Fruit fly (Drosophila melanogaster): ENCODE data around the gene CG44422.
A peak's percentile ranks its signal among the peaks of the same experiment; 100 is the strongest.

CG44422 gene

DNA sequence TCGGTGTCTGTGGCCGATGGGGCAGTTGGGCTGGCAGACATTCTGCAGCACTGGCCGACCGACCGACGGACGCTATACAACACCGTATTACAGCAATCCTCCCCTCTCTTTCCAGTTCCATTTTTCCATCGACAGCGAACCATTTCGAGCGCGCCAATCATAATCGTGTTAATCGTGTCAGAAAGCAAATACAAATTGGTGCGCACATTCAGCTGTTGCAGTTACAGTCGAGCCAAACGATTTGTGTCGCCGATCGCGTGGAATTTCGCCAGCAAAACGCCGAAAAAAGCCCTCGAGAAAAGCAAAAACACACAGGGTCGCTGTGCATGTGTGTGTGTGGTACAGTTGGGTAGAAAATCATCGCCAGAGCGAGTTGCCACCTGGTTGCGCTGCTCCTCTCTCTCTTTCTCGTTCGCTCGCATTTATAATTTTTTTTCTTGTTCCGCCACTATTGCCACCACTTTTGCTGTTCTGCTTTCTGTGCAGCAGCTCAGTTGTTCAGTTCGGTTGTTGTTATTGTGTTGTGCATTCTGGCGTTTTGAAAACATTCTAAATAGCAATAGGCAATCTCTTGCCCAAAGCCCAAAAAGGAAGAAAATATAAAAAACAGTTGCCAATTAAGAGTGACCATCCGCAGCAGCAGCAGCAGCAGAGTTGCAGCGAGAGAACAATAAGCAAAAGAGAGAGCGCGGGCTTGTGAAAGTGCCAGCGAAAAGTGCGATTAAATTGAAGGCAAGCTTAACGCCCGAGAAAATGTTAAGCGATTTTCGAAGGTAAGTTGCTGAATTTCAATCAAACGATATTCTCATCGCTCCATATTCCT is 48.1 kb upstream of the CG44422 start, which contains the start of gene CG1737:
TSS of gene CG1737 (plus strand) at position 104 of the 823 bp plus-strand sequence.
- TF ChIP-seq dl (GFP tag; optimal IDR thresholded peaks at IDR 0.05; ENCODE audit: insufficient read depth in 1 of 2, partially characterized antibody in 2 of 2), result no peak
- no peak for TF ChIP-seq pan (optimal IDR thresholded peaks at IDR 0.05)
- no peak for TF ChIP-seq Vsx2 (GFP tag; optimal IDR thresholded peaks at IDR 0.05; ENCODE audit: partially characterized antibody)
- TF ChIP-seq rgr (GFP tag; optimal IDR thresholded peaks at IDR 0.05), result peak; percentile 53
- peak; percentile 48 for TF ChIP-seq jim (GFP tag; optimal IDR thresholded peaks at IDR 0.05)
- TF ChIP-seq br (GFP tag; optimal IDR thresholded peaks at IDR 0.05), result no peak
- peak; percentile 38 for TF ChIP-seq OdsH (GFP tag; optimal IDR thresholded peaks at IDR 0.05)
- no peak for TF ChIP-seq GATAd (GFP tag; optimal IDR thresholded peaks at IDR 0.05)
- no peak for TF ChIP-seq brk (GFP tag; optimal IDR thresholded peaks at IDR 0.05)
- TF ChIP-seq tai (GFP tag; optimal IDR thresholded peaks at IDR 0.05), result no peak
- TF ChIP-seq Sp1 (GFP tag; optimal IDR thresholded peaks at IDR 0.05), result peak; percentile 29
- no peak for TF ChIP-seq N (GFP tag; optimal IDR thresholded peaks at IDR 0.05)
- peak; percentile 58 for TF ChIP-seq h (GFP tag; optimal IDR thresholded peaks at IDR 0.05)
- no peak for TF ChIP-seq Abd-B (GFP tag; optimal IDR thresholded peaks at IDR 0.05)
- no peak for TF ChIP-seq usp (GFP tag; optimal IDR thresholded peaks at IDR 0.05)
- no peak for TF ChIP-seq ey (GFP tag; optimal IDR thresholded peaks at IDR 0.05)
- TF ChIP-seq lola (GFP tag; optimal IDR thresholded peaks at IDR 0.05), result no peak
- peak; percentile 0 for TF ChIP-seq psq (GFP tag; optimal IDR thresholded peaks at IDR 0.05)
- no peak for TF ChIP-seq Hr78 (GFP tag; optimal IDR thresholded peaks at IDR 0.05)
- no peak for TF ChIP-seq Dfd (GFP tag; optimal IDR thresholded peaks at IDR 0.05)
- TF ChIP-seq dmrt93B (GFP tag; optimal IDR thresholded peaks at IDR 0.05), result no peak
- no peak for TF ChIP-seq dsf (GFP tag; optimal IDR thresholded peaks at IDR 0.05; ENCODE audit: borderline replicate concordance)
- TF ChIP-seq Myc (optimal IDR thresholded peaks at IDR 0.05), result no peak
- TF ChIP-seq CG32264 (GFP tag; optimal IDR thresholded peaks at IDR 0.05), result no peak
- no peak for TF ChIP-seq sage (GFP tag; optimal IDR thresholded peaks at IDR 0.05)
- peak; percentile 50 for TF ChIP-seq Hnf4 (GFP tag; optimal IDR thresholded peaks at IDR 0.05)
- TF ChIP-seq Hr83 (GFP tag; optimal IDR thresholded peaks at IDR 0.05; ENCODE audit: poor library complexity, severe bottlenecking), result peak; percentile 56
- no peak for TF ChIP-seq sv (GFP tag; optimal IDR thresholded peaks at IDR 0.05)
- TF ChIP-seq Rel (GFP tag; optimal IDR thresholded peaks at IDR 0.05), result no peak
- TF ChIP-seq Rel (tag; optimal IDR thresholded peaks at IDR 0.05), result peak; percentile 60
- TF ChIP-seq fru (GFP tag; optimal IDR thresholded peaks at IDR 0.05), result peak; percentile 45
- no peak for TF ChIP-seq CrebA (GFP tag; optimal IDR thresholded peaks at IDR 0.05; ENCODE audit: borderline replicate concordance)
- TF ChIP-seq woc (GFP tag; optimal IDR thresholded peaks at IDR 0.05), result no peak
- TF ChIP-seq Jra (GFP tag; optimal IDR thresholded peaks at IDR 0.05), result peak; percentile 10
- TF ChIP-seq CG9705 (GFP tag; optimal IDR thresholded peaks at IDR 0.05), result no peak
- no peak for TF ChIP-seq Dif (GFP tag; optimal IDR thresholded peaks at IDR 0.05; ENCODE audit: partially characterized antibody)
- TF ChIP-seq Mio (GFP tag; optimal IDR thresholded peaks at IDR 0.05), result no peak
- TF ChIP-seq foxo (GFP tag; optimal IDR thresholded peaks at IDR 0.05), result peak in 1 of 2 experiments; percentile 54
- TF ChIP-seq HLH106 (tag; optimal IDR thresholded peaks at IDR 0.05), result peak; percentile 19

DNA sequence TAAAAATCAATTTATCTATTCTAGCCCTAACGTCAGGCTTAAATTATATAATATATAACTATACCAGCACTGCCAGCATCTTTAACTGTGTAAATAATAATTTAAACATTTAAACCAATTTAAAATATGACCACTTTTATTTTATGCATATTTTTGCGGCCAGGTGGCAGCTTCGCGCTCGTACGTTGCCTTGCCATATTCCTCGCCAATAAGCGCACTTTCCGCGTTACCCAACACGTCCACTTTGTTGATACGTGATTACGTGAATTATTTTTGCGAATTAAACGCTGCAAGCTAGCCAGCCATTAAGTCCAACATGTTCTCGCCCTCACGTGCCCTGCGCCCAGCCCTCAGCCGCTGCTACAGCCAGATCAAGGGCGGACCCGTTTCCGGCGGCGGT is 47.2 kb upstream of the CG44422 start, which contains the start of gene NdufV3:
TSS of gene NdufV3 (plus strand) at position 219 of the 400 bp plus-strand sequence.
- TF ChIP-seq rgr (GFP tag; optimal IDR thresholded peaks at IDR 0.05) (peak; percentile 12), Hnf4 (GFP tag; optimal IDR thresholded peaks at IDR 0.05) (peak; percentile 49), Vsx2 (GFP tag; optimal IDR thresholded peaks at IDR 0.05; ENCODE audit: partially characterized antibody) (no peak), br (GFP tag; optimal IDR thresholded peaks at IDR 0.05) (peak; percentile 6), h (GFP tag; optimal IDR thresholded peaks at IDR 0.05) (peak; percentile 10), fru (GFP tag; optimal IDR thresholded peaks at IDR 0.05) (no peak), sage (GFP tag; optimal IDR thresholded peaks at IDR 0.05) (peak; percentile 17), foxo (GFP tag; optimal IDR thresholded peaks at IDR 0.05) (peak in 1 of 2 experiments; percentile 37), HLH106 (tag; optimal IDR thresholded peaks at IDR 0.05) (peak; percentile 26), usp (GFP tag; optimal IDR thresholded peaks at IDR 0.05) (no peak), ey (GFP tag; optimal IDR thresholded peaks at IDR 0.05) (peak; percentile 6)

Measured in whole organism, wandering third instar larva.